Worm (Caenorhabditis elegans): Measurements from ENCODE around the gene lys-6.

DNA sequence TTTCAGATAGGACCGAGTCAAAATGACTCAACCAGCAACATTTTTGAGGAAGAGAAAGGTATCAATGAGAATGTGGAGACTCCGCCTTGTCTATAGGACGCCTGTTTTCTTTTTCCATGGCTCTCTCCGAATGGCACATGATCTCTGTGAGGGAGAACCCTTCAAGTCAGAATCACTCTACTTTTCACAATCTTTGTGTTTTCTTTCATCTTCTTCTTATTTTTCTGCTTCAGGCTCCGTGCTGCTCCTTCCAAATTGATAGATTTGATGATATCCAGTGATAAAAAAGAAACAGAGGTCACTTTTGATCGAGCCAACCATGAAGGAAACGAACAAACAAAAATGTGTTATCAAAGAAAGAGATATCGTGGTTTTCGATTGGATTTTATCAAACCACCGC lies 21.3 kb upstream of the lys-6 start, which contains the start of gene ZK809.8:
- TF ChIP-seq ets-4 (tag; optimal IDR thresholded peaks at IDR 0.05) (no peak), pag-3 (tag; optimal IDR thresholded peaks at IDR 0.05; ENCODE audit: borderline replicate concordance) (no peak), lim-6 (tag; optimal IDR thresholded peaks at IDR 0.05) (no peak), sox-2 (GFP tag; IDR thresholded peaks at IDR 0.05) (no peak), tbx-2 (tag; optimal IDR thresholded peaks at IDR 0.05) (no peak), unc-55 (GFP tag; optimal IDR thresholded peaks at IDR 0.05) (no peak), pax-1 (tag; optimal IDR thresholded peaks at IDR 0.05) (no peak), C38D4.7 (GFP tag; optimal IDR thresholded peaks at IDR 0.05) (no peak), ama-1 (optimal IDR thresholded peaks at IDR 0.05) (no peak), ceh-30 (tag; optimal IDR thresholded peaks at IDR 0.05) (no peak), pros-1 (tag; optimal IDR thresholded peaks at IDR 0.05) (no peak), ceh-2 (tag; optimal IDR thresholded peaks at IDR 0.05) (no peak)
